Worm (Caenorhabditis elegans) whole organism, L2 larva: ENCODE results near the gene F47G3.4.

ENCODE experiments used
- C34F6.9 ChIP-seq: fragments of 150-350 bp; optimal IDR thresholded peaks from 2 replicates; lab custom pipeline; 2014; ENCODE audit warnings: missing biosample characterization, missing genetic modification characterization
- F13H6.1 ChIP-seq: sonication (generic microtip); optimal IDR thresholded peaks from 2 replicates; lab custom pipeline; 2016; ENCODE audit warnings: missing genetic modification characterization, missing compliant biosample characterization
- R02D3.7 ChIP-seq: fragments of 150-350 bp; optimal IDR thresholded peaks from 2 replicates; lab custom pipeline; 2014; ENCODE audit warnings: missing biosample characterization, missing genetic modification characterization
- Y55F3AM.14 ChIP-seq: fragments of 200-800 bp; sonication (Bioruptor generic); optimal IDR thresholded peaks from 2 replicates; lab custom pipeline; 2018; ENCODE audit warnings: mild to moderate bottlenecking, missing genetic modification characterization, missing compliant biosample characterization
- alr-1 ChIP-seq: fragments of 150-350 bp; optimal IDR thresholded peaks from 2 replicates; lab custom pipeline; 2014; ENCODE audit warnings: missing biosample characterization, missing genetic modification characterization
- aly-2 ChIP-seq: fragments of 150-350 bp; optimal IDR thresholded peaks from 2 replicates; lab custom pipeline; 2014; ENCODE audit warnings: missing biosample characterization, missing genetic modification characterization
- blmp-1 ChIP-seq: sonication (generic microtip); optimal IDR thresholded peaks from 2 replicates; lab custom pipeline; 2017; ENCODE audit warnings: missing genetic modification characterization, mild to moderate bottlenecking, missing compliant biosample characterization, antibody characterized with exemption, moderate library complexity; ENCODE audit not compliant: insufficient read depth
- ceh-16 ChIP-seq: fragments of 150-350 bp; optimal IDR thresholded peaks from 2 replicates; lab custom pipeline; 2014; ENCODE audit warnings: missing biosample characterization, missing genetic modification characterization
- ceh-82 ChIP-seq: fragments of 150-350 bp; optimal IDR thresholded peaks from 2 replicates; lab custom pipeline; 2014; ENCODE audit warnings: missing biosample characterization, missing genetic modification characterization
- crh-2 ChIP-seq: sonication (generic microtip); optimal IDR thresholded peaks from 2 replicates; lab custom pipeline; 2017; ENCODE audit warnings: missing biosample characterization, missing genetic modification characterization
- elt-1 ChIP-seq: fragments of 150-350 bp; optimal IDR thresholded peaks from 2 replicates; lab custom pipeline; 2014; ENCODE audit warnings: missing biosample characterization, missing genetic modification characterization
- fos-1 ChIP-seq: fragments of 150-350 bp; optimal IDR thresholded peaks from 2 replicates; lab custom pipeline; 2014; ENCODE audit warnings: missing biosample characterization, missing genetic modification characterization
- gmeb-1 ChIP-seq: fragments of 150-350 bp; optimal IDR thresholded peaks from 2 replicates; lab custom pipeline; 2014; ENCODE audit warnings: missing biosample characterization, missing genetic modification characterization
- lin-11 ChIP-seq: fragments of 150-350 bp; sonication (generic microtip); optimal IDR thresholded peaks from 2 replicates; lab custom pipeline; 2014; ENCODE audit warnings: missing biosample characterization, missing genetic modification characterization, inconsistent platforms, mixed read lengths
- lin-13 ChIP-seq: fragments of 150-350 bp; optimal IDR thresholded peaks from 2 replicates; lab custom pipeline; 2014; ENCODE audit warnings: missing biosample characterization, missing genetic modification reagents, missing genetic modification characterization
- lin-39 ChIP-seq: fragments of 150-350 bp; optimal IDR thresholded peaks from 2 replicates; lab custom pipeline; 2014; ENCODE audit warnings: missing biosample characterization, missing genetic modification reagents, missing genetic modification characterization
- lsy-2 ChIP-seq, 2 experiments: fragments of 150-350 bp in 1 of 2; sonication (generic microtip) in 1 of 2; optimal IDR thresholded peaks; 2 replicates each; lab custom pipeline; 2014 to 2017; ENCODE audit warnings: missing biosample characterization in 2 of 2, missing genetic modification characterization in 2 of 2
- mab-5 ChIP-seq: fragments of 150-350 bp; optimal IDR thresholded peaks from 2 replicates; lab custom pipeline; 2014; ENCODE audit warnings: missing biosample characterization, missing genetic modification characterization
- mbf-1 ChIP-seq: sonication (generic microtip); optimal IDR thresholded peaks from 2 replicates; lab custom pipeline; 2017; ENCODE audit warnings: missing biosample characterization, missing genetic modification characterization
- mdl-1 ChIP-seq, 2 experiments: fragments of 150-350 bp in 1 of 2; sonication (generic microtip) in 1 of 2; optimal IDR thresholded peaks; 2 replicates each; lab custom pipeline; 2017; ENCODE audit warnings: missing biosample characterization in 2 of 2, missing genetic modification characterization in 2 of 2
- nhr-129 ChIP-seq: fragments of 150-350 bp; optimal IDR thresholded peaks from 2 replicates; lab custom pipeline; 2014; ENCODE audit warnings: missing biosample characterization, missing genetic modification characterization
- nhr-21 ChIP-seq: fragments of 150-350 bp; optimal IDR thresholded peaks from 2 replicates; lab custom pipeline; 2014; ENCODE audit warnings: missing biosample characterization, missing genetic modification characterization
- nhr-237 ChIP-seq: fragments of 150-350 bp; optimal IDR thresholded peaks from 2 replicates; lab custom pipeline; 2014; ENCODE audit warnings: missing biosample characterization, missing genetic modification characterization
- nhr-25 ChIP-seq: fragments of 150-350 bp; sonication (generic microtip); optimal IDR thresholded peaks from 3 replicates; lab custom pipeline; 2014; ENCODE audit warnings: missing biosample characterization, missing genetic modification characterization
- nhr-6 ChIP-seq: fragments of 150-350 bp; optimal IDR thresholded peaks from 2 replicates; lab custom pipeline; 2014; ENCODE audit warnings: missing biosample characterization, missing genetic modification characterization
- peb-1 ChIP-seq: fragments of 150-350 bp; optimal IDR thresholded peaks from 2 replicates; lab custom pipeline; 2014; ENCODE audit warnings: missing biosample characterization, missing genetic modification characterization
- sem-4 ChIP-seq: fragments of 150-350 bp; optimal IDR thresholded peaks from 2 replicates; lab custom pipeline; 2014; ENCODE audit warnings: missing biosample characterization, missing genetic modification reagents, missing genetic modification characterization
- skn-1 ChIP-seq: sonication (generic microtip); optimal IDR thresholded peaks from 2 replicates; lab custom pipeline; 2017; ENCODE audit warnings: missing biosample characterization, missing genetic modification characterization
- sma-3 ChIP-seq: sonication (generic microtip); optimal IDR thresholded peaks from 2 replicates; lab custom pipeline; 2016; ENCODE audit warnings: missing genetic modification reagents, missing genetic modification characterization, missing compliant biosample characterization
- sma-9 ChIP-seq, 2 experiments: fragments of 150-350 bp in 1 of 2; sonication (generic microtip) in 1 of 2; optimal IDR thresholded peaks; 2 replicates each; lab custom pipeline; 2014 to 2016; ENCODE audit warnings: missing genetic modification characterization in 2 of 2, mild to moderate bottlenecking in 1 of 2, missing biosample characterization in 1 of 2, missing compliant biosample characterization in 1 of 2, missing genetic modification reagents in 1 of 2, moderate library complexity in 1 of 2
- snpc-4 ChIP-seq: fragments of 150-350 bp; optimal IDR thresholded peaks from 2 replicates; lab custom pipeline; 2014; ENCODE audit warnings: missing biosample characterization, missing genetic modification characterization
- unc-55 ChIP-seq: fragments of 150-350 bp; sonication (generic microtip); optimal IDR thresholded peaks from 3 replicates; lab custom pipeline; 2014; ENCODE audit warnings: missing biosample characterization, missing genetic modification reagents, missing genetic modification characterization
- unc-62 ChIP-seq: fragments of 150-350 bp; optimal IDR thresholded peaks from 2 replicates; lab custom pipeline; 2014; ENCODE audit warnings: missing biosample characterization, missing genetic modification reagents, missing genetic modification characterization
- ztf-1 ChIP-seq: fragments of 200-800 bp; sonication (Bioruptor generic); conservative IDR thresholded peaks from 2 replicates; pipeline ENCODE4 v1.3.6; 2022; ENCODE audit warnings: missing genetic modification characterization, missing compliant biosample characterization
- ztf-4 ChIP-seq: fragments of 150-350 bp; optimal IDR thresholded peaks from 2 replicates; lab custom pipeline; 2014; ENCODE audit warnings: missing biosample characterization, missing genetic modification characterization

Gene F47G3.4

ce11 chrX:2369073-2369472 lies 12.3 kb upstream of the F47G3.4 start:
- TF ChIP-seq mdl-1 (tag; optimal IDR thresholded peaks at IDR 0.05; lab: Kevin White, UChicago) (no peak), sem-4 (tag; lab: Kevin White, UChicago) (no peak), skn-1 (no peak), ceh-82 (tag; lab: Kevin White, UChicago) (no peak), fos-1 (peak; percentile 28), F13H6.1 (tag; lab: Kevin White, UChicago) (no peak), aly-2 (tag; lab: Kevin White, UChicago) (no peak)

DNA sequence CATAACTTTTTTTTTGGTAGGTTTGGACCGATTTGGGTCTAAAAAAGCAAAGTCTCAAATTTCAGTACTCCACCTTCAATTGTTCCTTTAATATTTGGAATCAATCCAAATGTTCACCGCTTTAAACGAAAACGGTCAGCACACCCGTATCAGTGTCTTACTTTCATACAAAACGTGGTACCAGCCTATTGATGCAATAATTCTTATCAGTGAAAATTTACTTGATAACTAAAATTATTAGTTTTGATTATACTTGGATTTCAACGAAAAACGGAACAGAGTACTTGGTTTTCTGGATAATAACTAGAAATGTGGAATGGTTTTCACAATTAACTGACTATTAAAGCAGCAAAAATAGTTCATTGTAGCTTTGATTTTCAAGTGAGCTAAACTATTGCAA lies 10.7 kb upstream of the F47G3.4 start:
- peak; percentile 77 for TF ChIP-seq fos-1
- TF ChIP-seq peb-1, result no peak
- peak; percentile 61 for TF ChIP-seq crh-2
- TF ChIP-seq, all 48 proteins: peak for 2

DNA sequence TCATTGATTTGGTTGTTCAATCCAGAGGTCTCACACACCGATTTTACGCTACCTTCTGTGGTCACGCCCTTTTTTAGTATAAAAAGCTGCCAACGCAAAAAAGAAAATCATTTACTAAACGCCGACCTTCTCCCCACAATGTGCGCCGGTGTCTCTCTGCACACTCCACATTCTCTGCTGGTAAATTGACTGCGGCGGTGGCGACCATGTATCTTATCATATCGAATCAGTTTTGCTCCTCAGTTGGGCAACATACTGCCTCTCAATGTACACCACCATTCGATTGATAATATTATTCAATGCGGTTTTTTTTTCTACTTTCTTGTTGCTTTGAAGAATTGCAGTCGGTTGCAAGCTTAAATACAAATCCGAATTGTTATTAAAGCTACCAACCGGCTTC lies 9.2 kb upstream of the F47G3.4 start:
- TF ChIP-seq nhr-25 (no peak), lsy-2 (tag; optimal IDR thresholded peaks at IDR 0.05; lab: Kevin White, UChicago) (no peak), aly-2 (tag; lab: Kevin White, UChicago) (no peak), nhr-6 (tag; lab: Kevin White, UChicago) (no peak), sma-9 (GFP tag; optimal IDR thresholded peaks at IDR 0.05; lab: Kevin White, UChicago) (no peak), sma-9 (tag; optimal IDR thresholded peaks at IDR 0.05; lab: Kevin White, UChicago) (no peak), crh-2 (peak; percentile 7), fos-1 (peak; percentile 45), snpc-4 (tag; lab: Kevin White, UChicago) (no peak), nhr-129 (tag; lab: Kevin White, UChicago) (peak; percentile 17), alr-1 (tag; lab: Kevin White, UChicago) (no peak), R02D3.7 (tag; lab: Kevin White, UChicago) (no peak), C34F6.9 (no peak), unc-62 (GFP tag; lab: Kevin White, UChicago) (no peak), nhr-237 (tag; lab: Kevin White, UChicago) (no peak), gmeb-1 (tag; lab: Kevin White, UChicago) (peak; percentile 10)
- TF ChIP-seq, all 48 proteins: peak for 4

- TF ChIP-seq blmp-1 (peak; percentile 48), mab-5 (tag; lab: Kevin White, UChicago) (no peak)
Measured at ce11 chrX:2375300-2376035, 5.9 kb upstream of the F47G3.4 start, which contains the start of gene F47G3.3. F47G3.3 (plus strand) TSS chrX:2375985.

DNA sequence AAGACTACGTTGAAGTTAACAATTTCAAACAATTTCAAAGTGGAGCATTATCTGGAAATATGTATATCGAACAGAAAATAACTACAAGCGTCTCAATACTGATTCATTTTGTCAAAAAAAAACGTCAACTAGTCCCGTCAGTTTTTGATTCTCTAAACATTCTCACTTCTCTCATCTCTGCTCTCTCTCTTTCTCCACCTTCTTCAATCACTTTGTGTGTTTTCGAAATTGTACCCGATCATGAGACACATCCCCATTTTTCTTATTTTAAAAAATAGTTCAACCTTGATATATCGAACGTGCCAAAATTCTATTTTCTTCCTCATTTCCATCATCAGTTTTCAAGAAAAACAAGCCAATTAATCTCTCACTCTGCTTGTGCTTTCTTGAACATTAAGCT lies 564 bp upstream of the F47G3.4 start:
- peak; percentile 43 for TF ChIP-seq nhr-129 (tag; lab: Kevin White, UChicago)
- peak; percentile 9 for TF ChIP-seq nhr-25
- TF ChIP-seq C34F6.9, result no peak
- TF ChIP-seq lin-39 (tag; lab: Kevin White, UChicago), result no peak
- TF ChIP-seq, all 48 proteins: peak for 2

DNA sequence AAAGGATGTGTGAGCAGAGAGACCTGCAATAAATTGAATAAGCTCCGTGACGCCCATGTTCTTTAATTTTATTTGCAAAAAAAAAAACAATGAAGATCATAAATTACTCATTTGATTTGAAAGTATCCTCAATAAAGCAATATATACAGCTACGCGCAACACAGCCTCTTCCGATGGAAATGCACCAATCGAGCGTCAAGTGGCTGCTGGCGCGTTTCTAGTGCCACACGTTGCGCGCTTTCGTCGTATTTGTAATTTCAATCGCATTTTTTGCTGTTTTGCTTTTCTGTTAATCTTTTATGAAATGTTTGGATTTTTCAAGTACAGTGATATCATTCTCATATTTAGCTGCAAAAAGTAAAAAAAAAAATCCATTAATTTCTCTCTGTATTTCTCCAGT lies 845 bp downstream of the F47G3.4 start:
- TF ChIP-seq nhr-21 (tag; lab: Kevin White, UChicago), result peak; percentile 50
- no peak for TF ChIP-seq snpc-4 (tag; lab: Kevin White, UChicago)
- TF ChIP-seq sma-3 (GFP tag; lab: Kevin White, UChicago), result peak; percentile 75
- no peak for TF ChIP-seq elt-1
- TF ChIP-seq sma-9 (GFP tag; optimal IDR thresholded peaks at IDR 0.05; lab: Kevin White, UChicago), result peak; percentile 44
- TF ChIP-seq sma-9 (tag; optimal IDR thresholded peaks at IDR 0.05; lab: Kevin White, UChicago), result no peak
- peak; percentile 59 for TF ChIP-seq F13H6.1 (tag; lab: Kevin White, UChicago)
- no peak for TF ChIP-seq ztf-1 (GFP tag; lab: Robert Waterston, UW)
- no peak for TF ChIP-seq skn-1
- no peak for TF ChIP-seq Y55F3AM.14 (GFP tag; lab: Kevin White, UChicago)
- peak; percentile 56 for TF ChIP-seq gmeb-1 (tag; lab: Kevin White, UChicago)
- no peak for TF ChIP-seq nhr-6 (tag; lab: Kevin White, UChicago)
- TF ChIP-seq lin-11, result peak; percentile 17
- TF ChIP-seq nhr-129 (tag; lab: Kevin White, UChicago), result peak; percentile 30
- TF ChIP-seq lin-13, result peak; percentile 24
- no peak for TF ChIP-seq nhr-237 (tag; lab: Kevin White, UChicago)
- peak; percentile 35 for TF ChIP-seq sem-4 (tag; lab: Kevin White, UChicago)
- TF ChIP-seq ceh-16, result peak; percentile 29
- TF ChIP-seq nhr-25, result peak; percentile 50
- peak; percentile 6 for TF ChIP-seq ztf-4
- no peak for TF ChIP-seq R02D3.7 (tag; lab: Kevin White, UChicago)
- TF ChIP-seq unc-55 (GFP tag; lab: Kevin White, UChicago), result peak; percentile 71
- peak; percentile 57 for TF ChIP-seq C34F6.9
- TF ChIP-seq crh-2, result peak; percentile 60
- peak; percentile 30 to 79 for TF ChIP-seq lsy-2 (tag; optimal IDR thresholded peaks at IDR 0.05; lab: Kevin White, UChicago)
- no peak for TF ChIP-seq aly-2 (tag; lab: Kevin White, UChicago)
- no peak for TF ChIP-seq mdl-1 (tag; optimal IDR thresholded peaks at IDR 0.05; lab: Kevin White, UChicago)
- TF ChIP-seq mbf-1 (tag; lab: Kevin White, UChicago), result no peak
- TF ChIP-seq, all 48 proteins: peak for 16
